Fruit fly (Drosophila melanogaster): ENCODE results near the gene Gss2.
A peak's percentile ranks its signal among the peaks of the same experiment; 100 is the strongest.

The Gss2 gene

dm6 chrX:17880269-17880889 is 19.1 kb upstream of the Gss2 start (continued):
- TF ChIP-seq exex (tag; optimal IDR thresholded peaks at IDR 0.05) (peak; percentile 78), Hmr (GFP tag; optimal IDR thresholded peaks at IDR 0.05) (peak; percentile 96), CG34376 (GFP tag; optimal IDR thresholded peaks at IDR 0.05) (peak; percentile 82), CG7928 (GFP tag; optimal IDR thresholded peaks at IDR 0.05) (peak; percentile 75), CG8388 (GFP tag; optimal IDR thresholded peaks at IDR 0.05) (peak; percentile 92), CG18599 (GFP tag; optimal IDR thresholded peaks at IDR 0.05) (peak; percentile 95), Opbp (GFP tag; IDR thresholded peaks at IDR 0.05; ENCODE audit: partially characterized antibody) (no peak), CG6254 (GFP tag; optimal IDR thresholded peaks at IDR 0.05) (peak; percentile 82), CG9215 (GFP tag; IDR thresholded peaks at IDR 0.05) (peak; percentile 94), disco-r (GFP tag; optimal IDR thresholded peaks at IDR 0.05) (peak; percentile 93), CG30403 (GFP tag; optimal IDR thresholded peaks at IDR 0.05) (peak; percentile 96), CG17361 (GFP tag; IDR thresholded peaks at IDR 0.05) (peak; percentile 95), CG15479 (GFP tag; optimal IDR thresholded peaks at IDR 0.05) (no peak), mirr (GFP tag; optimal IDR thresholded peaks at IDR 0.05) (peak; percentile 91), CG14014 (GFP tag; IDR thresholded peaks at IDR 0.05) (peak; percentile 97), dm (GFP tag; optimal IDR thresholded peaks at IDR 0.05) (peak; percentile 90), pnt (GFP tag; optimal IDR thresholded peaks at IDR 0.05) (peak; percentile 95), dimm (GFP tag; IDR thresholded peaks at IDR 0.05) (peak; percentile 87), Eip74EF (GFP tag; optimal IDR thresholded peaks at IDR 0.05) (peak in 1 of 2 experiments; percentile 94), toy (GFP tag; IDR thresholded peaks at IDR 0.05) (peak; percentile 91), CG1603 (tag; optimal IDR thresholded peaks at IDR 0.05) (peak; percentile 96), CG4424 (GFP tag; optimal IDR thresholded peaks at IDR 0.05) (peak; percentile 88), kah (GFP tag; optimal IDR thresholded peaks at IDR 0.05) (peak; percentile 78), Atf6 (GFP tag; IDR thresholded peaks at IDR 0.05) (peak; percentile 96), Ravus (GFP tag; IDR thresholded peaks at IDR 0.05) (peak; percentile 85), Rfx (GFP tag; IDR thresholded peaks at IDR 0.05) (peak; percentile 98), CG9797 (GFP tag; optimal IDR thresholded peaks at IDR 0.05) (no peak), vnd (GFP tag; IDR thresholded peaks at IDR 0.05; ENCODE audit: partially characterized antibody) (no peak), inv (GFP tag; IDR thresholded peaks at IDR 0.05; ENCODE audit: partially characterized antibody) (no peak), CG4820 (GFP tag; optimal IDR thresholded peaks at IDR 0.05) (peak; percentile 83), ssp (GFP tag; IDR thresholded peaks at IDR 0.05) (peak; percentile 86), wek (GFP tag; optimal IDR thresholded peaks at IDR 0.05) (peak; percentile 90), Fer3 (tag; optimal IDR thresholded peaks at IDR 0.05) (peak; percentile 95), corto (GFP tag; optimal IDR thresholded peaks at IDR 0.05) (peak; percentile 84), insv (GFP tag; optimal IDR thresholded peaks at IDR 0.05) (peak in 1 of 2 experiments; percentile 54), Scr (GFP tag; IDR thresholded peaks at IDR 0.05; ENCODE audit: partially characterized antibody) (no peak), sens (GFP tag) (peak; percentile 99), pum (GFP tag; optimal IDR thresholded peaks at IDR 0.05) (peak; percentile 94), ERR (GFP tag; optimal IDR thresholded peaks at IDR 0.05) (peak; percentile 94), knrl (GFP tag; IDR thresholded peaks at IDR 0.05; ENCODE audit: partially characterized antibody) (no peak), pb (GFP tag; optimal IDR thresholded peaks at IDR 0.05) (peak; percentile 88), dysf (GFP tag; IDR thresholded peaks at IDR 0.05) (peak; percentile 97), HLHmδ (GFP tag; optimal IDR thresholded peaks at IDR 0.05) (peak; percentile 11), shn (GFP tag; optimal IDR thresholded peaks at IDR 0.05) (peak; percentile 89), Elba2 (GFP tag; optimal IDR thresholded peaks at IDR 0.05) (no peak), nom (GFP tag; optimal IDR thresholded peaks at IDR 0.05) (no peak), btn (GFP tag; optimal IDR thresholded peaks at IDR 0.05) (peak; percentile 80), CG15073 (GFP tag; optimal IDR thresholded peaks at IDR 0.05) (peak; percentile 69), crp (GFP tag; optimal IDR thresholded peaks at IDR 0.05) (peak in 1 of 2 experiments; percentile 60)
